Worm (Caenorhabditis elegans) whole organism, early embryonic: Measurements from ENCODE around the gene gcy-5.

ENCODE experiments used
- F13C5.2 ChIP-seq: sonication (generic microtip); optimal IDR thresholded peaks from 2 replicates; lab custom pipeline; 2017; ENCODE audit warnings: mild to moderate bottlenecking, missing genetic modification characterization, inconsistent platforms, missing compliant biosample characterization
- aly-1 ChIP-seq: sonication (generic microtip); optimal IDR thresholded peaks from 2 replicates; lab custom pipeline; 2016; ENCODE audit warnings: missing genetic modification characterization, missing compliant biosample characterization
- ama-1 ChIP-seq: fragments of 150-350 bp; optimal IDR thresholded peaks from 2 replicates; lab custom pipeline; 2014
- flt-1 ChIP-seq: fragments of 200-800 bp; sonication (Bioruptor generic); IDR thresholded peaks from 2 replicates; pipeline ENCODE4 v1.3.6; 2022; ENCODE audit warnings: missing genetic modification characterization, missing compliant biosample characterization
- scrt-1 ChIP-seq: fragments of 200-800 bp; sonication (Bioruptor generic); IDR thresholded peaks from 2 replicates; pipeline ENCODE4 v1.3.6; 2022; ENCODE audit warnings: missing genetic modification characterization, missing compliant biosample characterization
- tbx-11 ChIP-seq: fragments of 200-800 bp; sonication (Bioruptor generic); IDR thresholded peaks from 2 replicates; pipeline ENCODE4 v1.3.6; 2022; ENCODE audit warnings: missing genetic modification characterization, missing compliant biosample characterization

ce11 chrII:10317007-10317406 lies 988 bp upstream of the gcy-5 start, which contains the start of gene M02G9.4:
- TF ChIP-seq scrt-1 (no peak), flt-1 (GFP tag; lab: Robert Waterston, UW) (no peak), ama-1 (lab: Kevin White, UChicago) (no peak), tbx-11 (no peak), F13C5.2 (no peak), aly-1 (tag; lab: Kevin White, UChicago) (no peak)
